Fruit fly (Drosophila melanogaster): ENCODE measurements around the gene XRCC1.

DNA sequence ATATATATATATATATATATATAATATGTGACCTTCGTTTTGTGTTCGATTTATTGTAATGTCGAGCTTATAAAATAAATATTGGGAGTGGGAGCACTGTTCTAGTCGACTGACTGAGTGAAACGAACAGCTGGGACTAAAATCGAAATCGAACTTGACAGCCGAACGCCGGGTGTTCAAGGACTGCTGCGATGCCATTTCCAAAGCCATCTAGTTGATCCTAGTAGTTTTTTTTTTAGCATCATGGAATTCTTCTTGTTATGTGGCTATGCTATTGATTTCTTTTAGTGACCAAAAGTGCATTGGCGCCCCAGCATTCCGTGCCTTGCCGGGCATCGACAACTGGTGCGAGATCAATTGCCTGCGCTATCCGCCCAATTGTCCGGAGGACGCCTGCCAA is 24.1 kb upstream of the XRCC1 start, which contains the start of gene CG3323:
- TF ChIP-seq Hr96 (GFP tag; optimal IDR thresholded peaks at IDR 0.05) (no peak), CG33017 (tag; optimal IDR thresholded peaks at IDR 0.05) (no peak), CG7101 (tag; optimal IDR thresholded peaks at IDR 0.05) (no peak), toe (GFP tag; optimal IDR thresholded peaks at IDR 0.05) (no peak), CG1620 (GFP tag; optimal IDR thresholded peaks at IDR 0.05) (no peak), cic (GFP tag; optimal IDR thresholded peaks at IDR 0.05) (no peak), CG7045 (GFP tag; optimal IDR thresholded peaks at IDR 0.05) (no peak), pad (GFP tag; optimal IDR thresholded peaks at IDR 0.05) (no peak)

Measured in whole organism, adult.